Worm (Caenorhabditis elegans) whole organism, young adult: Measurements from ENCODE around the gene F41B5.12.
A peak's percentile ranks its signal among the peaks of the same experiment; 100 is the strongest.

ENCODE experiments used
- B0035.1 ChIP-seq: sonication (generic microtip); optimal IDR thresholded peaks from 2 replicates; lab custom pipeline; 2016; ENCODE audit warnings: missing genetic modification characterization, mild to moderate bottlenecking, missing compliant biosample characterization, missing genotype, missing genetic modification reagents
- C06A6.2 ChIP-seq: fragments of 200-800 bp; sonication (Bioruptor generic); conservative IDR thresholded peaks from 2 replicates; pipeline ENCODE4 v1.3.6; 2022; ENCODE audit warnings: missing genetic modification characterization, missing compliant biosample characterization
- F22D6.2 ChIP-seq: sonication (generic microtip); optimal IDR thresholded peaks from 2 replicates; lab custom pipeline; 2016; ENCODE audit warnings: mild to moderate bottlenecking, missing genetic modification characterization, missing compliant biosample characterization
- F23B12.7 ChIP-seq: sonication (generic microtip); optimal IDR thresholded peaks from 2 replicates; lab custom pipeline; 2017; ENCODE audit warnings: missing genetic modification characterization, mild to moderate bottlenecking, missing compliant biosample characterization, antibody characterized with exemption, moderate library complexity; ENCODE audit not compliant: insufficient read depth
- F37B4.10 ChIP-seq: fragments of 200-800 bp; sonication (Bioruptor generic); IDR thresholded peaks from 2 replicates; pipeline ENCODE4 v1.3.6; 2022; ENCODE audit warnings: missing genetic modification characterization, missing compliant biosample characterization
- F39B2.1 ChIP-seq: fragments of 200-800 bp; sonication (Bioruptor generic); IDR thresholded peaks from 2 replicates; pipeline ENCODE4 v1.3.6; 2022; ENCODE audit warnings: missing genetic modification reagents, missing genetic modification characterization, missing compliant biosample characterization
- F49E8.2 ChIP-seq: sonication (generic microtip); optimal IDR thresholded peaks from 3 replicates; lab custom pipeline; 2017; ENCODE audit warnings: missing genetic modification characterization, mild to moderate bottlenecking, missing compliant biosample characterization, antibody characterized with exemption, moderate library complexity; ENCODE audit not compliant: insufficient read depth
- K12H6.12 ChIP-seq: fragments of 200-800 bp; sonication (Bioruptor generic); optimal IDR thresholded peaks from 2 replicates; lab custom pipeline; 2018; ENCODE audit warnings: mild to moderate bottlenecking, missing genetic modification characterization, missing compliant biosample characterization
- Y53G8AR.9 ChIP-seq: fragments of 200-800 bp; sonication (Bioruptor generic); conservative IDR thresholded peaks from 2 replicates; pipeline ENCODE4 v1.3.6; 2022; ENCODE audit warnings: missing genetic modification reagents, missing genetic modification characterization, missing compliant biosample characterization
- Y79H2A.3 ChIP-seq: fragments of 200-800 bp; sonication (Bioruptor generic); conservative IDR thresholded peaks from 2 replicates; pipeline ENCODE4 v1.3.6; 2022; ENCODE audit warnings: missing genetic modification reagents, missing genetic modification characterization, missing compliant biosample characterization
- atf-7 ChIP-seq: sonication (generic microtip); optimal IDR thresholded peaks from 2 replicates; lab custom pipeline; 2017; ENCODE audit warnings: mild to moderate bottlenecking, missing genetic modification characterization, missing compliant biosample characterization
- attf-5 ChIP-seq: fragments of 200-800 bp; sonication (Bioruptor generic); optimal IDR thresholded peaks from 2 replicates; lab custom pipeline; 2018; ENCODE audit warnings: mild to moderate bottlenecking, missing genetic modification characterization, missing compliant biosample characterization
- bed-2 ChIP-seq: fragments of 200-800 bp; sonication (Bioruptor generic); IDR thresholded peaks from 2 replicates; pipeline ENCODE4 v1.3.6; 2022; ENCODE audit warnings: missing genetic modification reagents, missing genetic modification characterization, missing compliant biosample characterization
- ccch-3 ChIP-seq: fragments of 200-800 bp; sonication (Bioruptor generic); optimal IDR thresholded peaks from 2 replicates; lab custom pipeline; 2018; ENCODE audit warnings: mild to moderate bottlenecking, missing genetic modification characterization, missing compliant biosample characterization
- cebp-1 ChIP-seq, 2 experiments: fragments of 200-800 bp in 1 of 2; sonication (Bioruptor generic) in 1 of 2; sonication (generic microtip) in 1 of 2; IDR thresholded peaks in 1 of 2; optimal IDR thresholded peaks in 1 of 2; 2 replicates each; pipeline versions ENCODE4 v1.3.6 to Lab custom; 2017 to 2022; ENCODE audit warnings: missing compliant biosample characterization in 2 of 2, missing genetic modification characterization in 2 of 2, mild to moderate bottlenecking in 1 of 2, missing genetic modification reagents in 1 of 2, moderate library complexity in 1 of 2
- cebp-2 ChIP-seq: fragments of 200-800 bp; sonication (Bioruptor generic); IDR thresholded peaks from 2 replicates; pipeline ENCODE4 v1.3.6; 2022; ENCODE audit warnings: missing genetic modification characterization, missing compliant biosample characterization
- ceh-58 ChIP-seq: fragments of 200-800 bp; sonication (Bioruptor generic); IDR thresholded peaks from 2 replicates; pipeline ENCODE4 v1.3.6; 2022; ENCODE audit warnings: missing genetic modification characterization, missing compliant biosample characterization
- dpff-1 ChIP-seq: sonication (generic microtip); optimal IDR thresholded peaks from 2 replicates; lab custom pipeline; 2017; ENCODE audit warnings: mild to moderate bottlenecking, missing genetic modification characterization, missing compliant biosample characterization
- dpl-1 ChIP-seq: fragments of 150-350 bp; optimal IDR thresholded peaks from 2 replicates; lab custom pipeline; 2014; ENCODE audit warnings: missing biosample characterization, missing genetic modification reagents, missing genetic modification characterization
- gei-17 ChIP-seq: fragments of 200-800 bp; sonication (Bioruptor generic); optimal IDR thresholded peaks from 2 replicates; lab custom pipeline; 2018; ENCODE audit warnings: mild to moderate bottlenecking, missing genetic modification characterization, missing compliant biosample characterization
- hmg-1.2 ChIP-seq: fragments of 200-800 bp; sonication (Bioruptor generic); IDR thresholded peaks from 2 replicates; pipeline ENCODE4 v1.3.6; 2022; ENCODE audit warnings: missing genetic modification reagents, missing genetic modification characterization, missing compliant biosample characterization
- lsy-27 ChIP-seq: sonication (generic microtip); optimal IDR thresholded peaks from 2 replicates; lab custom pipeline; 2017; ENCODE audit warnings: missing genetic modification characterization, mild to moderate bottlenecking, missing compliant biosample characterization, antibody characterized with exemption, missing genotype, borderline replicate concordance; ENCODE audit not compliant: insufficient read depth
- madf-10 ChIP-seq: sonication (generic microtip); optimal IDR thresholded peaks from 2 replicates; lab custom pipeline; 2016; ENCODE audit warnings: mild to moderate bottlenecking, missing genetic modification characterization, missing compliant biosample characterization
- nfya-2 ChIP-seq: fragments of 200-800 bp; sonication (Bioruptor generic); IDR thresholded peaks from 2 replicates; pipeline ENCODE4 v1.3.6; 2022; ENCODE audit warnings: missing genetic modification reagents, missing genetic modification characterization, missing compliant biosample characterization
- nhr-120 ChIP-seq: fragments of 200-800 bp; sonication (Bioruptor generic); IDR thresholded peaks from 2 replicates; pipeline ENCODE4 v1.3.6; 2022; ENCODE audit warnings: missing genetic modification characterization, missing compliant biosample characterization
- nhr-80 ChIP-seq: sonication (generic microtip); optimal IDR thresholded peaks from 2 replicates; lab custom pipeline; 2016; ENCODE audit warnings: missing genetic modification characterization, missing compliant biosample characterization
- nhr-90 ChIP-seq: sonication (generic microtip); optimal IDR thresholded peaks from 2 replicates; lab custom pipeline; 2016; ENCODE audit warnings: missing genotype, mild to moderate bottlenecking, missing genetic modification characterization, missing compliant biosample characterization
- rcor-1 ChIP-seq: fragments of 200-800 bp; sonication (Bioruptor generic); IDR thresholded peaks from 2 replicates; pipeline ENCODE4 v1.3.6; 2022; ENCODE audit warnings: missing genetic modification reagents, missing genetic modification characterization, missing compliant biosample characterization
- repo-1 ChIP-seq: sonication (generic microtip); optimal IDR thresholded peaks from 2 replicates; lab custom pipeline; 2017; ENCODE audit warnings: mild to moderate bottlenecking, missing genetic modification characterization, missing compliant biosample characterization
- rpc-1 ChIP-seq, 2 experiments: fragments of 150-350 bp in 1 of 2; sonication (generic microtip) in 1 of 2; optimal IDR thresholded peaks; 2 replicates each; lab custom pipeline; 2014 to 2018; ENCODE audit warnings: missing biosample characterization in 1 of 2, missing genetic modification characterization in 1 of 2, missing genetic modification reagents in 1 of 2, missing genotype in 1 of 2
- tbx-9 ChIP-seq: sonication (generic microtip); optimal IDR thresholded peaks from 2 replicates; lab custom pipeline; 2016; ENCODE audit warnings: borderline replicate concordance, missing genetic modification characterization, inconsistent platforms, missing compliant biosample characterization
- tlf-1 ChIP-seq: fragments of 200-800 bp; sonication (Bioruptor generic); optimal IDR thresholded peaks from 2 replicates; lab custom pipeline; 2018; ENCODE audit warnings: mild to moderate bottlenecking, missing genetic modification characterization, missing compliant biosample characterization
- ztf-22 ChIP-seq: fragments of 200-800 bp; sonication (Bioruptor generic); optimal IDR thresholded peaks from 2 replicates; lab custom pipeline; 2018; ENCODE audit warnings: mild to moderate bottlenecking, missing genetic modification characterization, moderate library complexity, missing compliant biosample characterization
- ztf-26 ChIP-seq: sonication (generic microtip); optimal IDR thresholded peaks from 2 replicates; lab custom pipeline; 2017; ENCODE audit warnings: missing genetic modification characterization, missing compliant biosample characterization
- ztf-28 ChIP-seq: fragments of 200-800 bp; sonication (Bioruptor generic); IDR thresholded peaks from 2 replicates; pipeline ENCODE4 v1.3.6; 2022; ENCODE audit warnings: missing genetic modification reagents, missing genetic modification characterization, missing compliant biosample characterization
- ztf-3 ChIP-seq: fragments of 200-800 bp; sonication (Bioruptor generic); optimal IDR thresholded peaks from 2 replicates; lab custom pipeline; 2018; ENCODE audit warnings: mild to moderate bottlenecking, missing genetic modification characterization, missing compliant biosample characterization

The F41B5.12 gene

DNA sequence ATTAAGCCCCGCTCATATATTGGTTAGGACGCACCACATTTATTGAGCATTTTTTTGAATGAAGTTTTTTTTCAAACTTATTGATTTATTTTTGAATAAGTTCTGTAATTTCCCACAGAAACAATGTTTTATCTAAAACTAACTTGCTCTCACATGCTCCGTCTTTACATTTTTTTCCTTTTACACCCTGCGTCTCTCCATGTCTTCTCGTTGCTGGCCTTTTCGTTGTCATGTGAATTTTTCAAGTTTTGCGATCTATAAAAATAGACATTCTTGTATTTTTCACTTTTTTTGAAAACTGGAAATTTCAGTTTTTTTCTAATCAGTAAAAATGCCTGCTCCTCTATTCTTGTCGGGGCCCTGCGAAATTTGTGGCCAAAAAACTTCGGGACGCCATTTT is 29.8 kb upstream of the F41B5.12 start, which contains the start of gene nhr-134 (continued):
- TF ChIP-seq dpl-1 (GFP tag; lab: Kevin White, UChicago) (no peak), F37B4.10 (no peak), B0035.1 (tag; lab: Kevin White, UChicago) (no peak), madf-10 (no peak), tbx-9 (tag; lab: Kevin White, UChicago) (no peak), ztf-28 (GFP tag; lab: Robert Waterston, UW) (no peak), gei-17 (GFP tag; lab: Kevin White, UChicago) (no peak), C06A6.2 (GFP tag; lab: Robert Waterston, UW) (no peak), nhr-120 (no peak), bed-2 (GFP tag; lab: Robert Waterston, UW) (no peak), rpc-1 (optimal IDR thresholded peaks at IDR 0.05; lab: Kevin White, UChicago) (no peak), rpc-1 (tag; optimal IDR thresholded peaks at IDR 0.05; lab: Kevin White, UChicago) (no peak), tlf-1 (no peak)

DNA sequence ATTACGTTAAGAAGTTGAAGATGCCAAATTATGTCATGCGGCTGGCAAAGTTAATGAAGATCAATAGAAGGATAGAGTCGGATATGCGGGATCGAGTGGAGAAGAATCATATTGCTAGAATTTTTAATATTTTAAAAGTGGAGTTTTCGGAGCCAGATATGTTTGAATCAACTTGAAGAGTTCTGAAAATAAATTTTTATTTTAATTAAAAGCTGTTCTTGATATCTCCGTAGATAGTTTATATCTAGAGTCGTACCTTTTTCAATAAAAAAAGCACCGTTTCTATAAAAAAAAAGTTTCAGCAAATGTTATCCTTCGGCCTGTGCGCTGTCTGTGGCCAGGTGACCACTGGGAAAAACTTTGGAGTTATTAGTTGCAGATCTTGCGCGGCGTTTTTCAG is 27.6 kb upstream of the F41B5.12 start, which contains the start of gene nhr-96:
nhr-96 (plus strand) TSS at position 301 of the 400 bp plus-strand sequence.
- no peak for TF ChIP-seq nhr-90 (tag; lab: Kevin White, UChicago)
- no peak for TF ChIP-seq F39B2.1 (GFP tag; lab: Robert Waterston, UW)
- TF ChIP-seq ztf-26 (tag; lab: Kevin White, UChicago) = no peak
- TF ChIP-seq attf-5 (GFP tag; lab: Kevin White, UChicago) = no peak
- TF ChIP-seq atf-7 (tag; lab: Kevin White, UChicago) = no peak
- TF ChIP-seq Y53G8AR.9 (GFP tag; lab: Robert Waterston, UW) = no peak

DNA sequence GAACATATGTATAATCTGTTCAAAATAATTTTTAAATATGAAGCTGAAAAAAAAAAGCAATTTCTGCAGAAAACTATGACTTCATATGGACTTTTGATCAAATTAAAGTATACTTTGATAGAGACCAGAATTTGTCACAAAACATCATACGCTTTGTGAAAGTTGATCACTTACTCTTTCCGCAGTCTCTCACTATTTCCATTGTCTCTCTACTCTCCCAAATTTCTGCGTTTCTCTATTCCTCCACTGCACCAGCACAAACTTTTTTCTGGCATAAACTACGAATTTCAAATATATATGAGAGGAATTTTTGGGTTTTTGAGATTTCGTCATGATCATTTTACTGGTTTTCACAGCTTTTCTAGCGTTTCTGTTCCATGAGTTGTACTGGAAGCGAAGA is 24.9 kb upstream of the F41B5.12 start, which contains the start of gene cyp-33C4:
cyp-33C4 (plus strand) TSS at position 293 of the 400 bp plus-strand sequence.
- TF ChIP-seq F49E8.2 (tag; lab: Kevin White, UChicago) (no peak), cebp-1 (GFP tag; IDR thresholded peaks at IDR 0.05; lab: Robert Waterston, UW) (0 out of 2 replicates have a peak, but pooled peaks have one; percentile 27), cebp-1 (tag; optimal IDR thresholded peaks at IDR 0.05; lab: Kevin White, UChicago) (peak; percentile 55), ztf-3 (GFP tag; lab: Kevin White, UChicago) (no peak), Y79H2A.3 (GFP tag; lab: Robert Waterston, UW) (no peak), nhr-80 (peak; percentile 33), hmg-1.2 (peak; percentile 71; the same call in 1 of the 2 replicates), lsy-27 (tag; lab: Kevin White, UChicago) (no peak)

DNA sequence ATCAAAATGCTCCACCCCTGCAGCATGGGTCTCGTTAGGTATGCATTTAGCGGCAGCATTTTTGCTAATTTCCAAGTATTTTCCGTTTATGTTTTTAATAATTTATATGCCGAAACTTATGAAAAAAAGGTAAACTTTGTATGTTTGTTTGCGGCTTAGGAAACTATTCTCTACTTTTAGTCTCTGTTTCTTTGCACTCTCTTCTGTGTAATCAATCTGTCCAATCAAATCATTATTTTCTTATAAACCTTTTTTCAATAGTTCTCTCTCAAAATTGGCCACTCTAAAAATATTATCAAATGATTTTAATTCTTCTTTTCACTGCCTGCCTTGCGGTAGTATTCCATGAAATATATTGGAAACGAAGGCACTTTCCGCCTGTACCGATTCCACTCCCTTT is 22.7 kb upstream of the F41B5.12 start:
- TF ChIP-seq cebp-2 (GFP tag; lab: Robert Waterston, UW) (no peak), ccch-3 (GFP tag; lab: Kevin White, UChicago) (no peak), rcor-1 (GFP tag; lab: Robert Waterston, UW) (no peak), K12H6.12 (tag; lab: Kevin White, UChicago) (no peak), atf-7 (tag; lab: Kevin White, UChicago) (no peak), B0035.1 (tag; lab: Kevin White, UChicago) (no peak), F22D6.2 (tag; lab: Kevin White, UChicago) (no peak)

DNA sequence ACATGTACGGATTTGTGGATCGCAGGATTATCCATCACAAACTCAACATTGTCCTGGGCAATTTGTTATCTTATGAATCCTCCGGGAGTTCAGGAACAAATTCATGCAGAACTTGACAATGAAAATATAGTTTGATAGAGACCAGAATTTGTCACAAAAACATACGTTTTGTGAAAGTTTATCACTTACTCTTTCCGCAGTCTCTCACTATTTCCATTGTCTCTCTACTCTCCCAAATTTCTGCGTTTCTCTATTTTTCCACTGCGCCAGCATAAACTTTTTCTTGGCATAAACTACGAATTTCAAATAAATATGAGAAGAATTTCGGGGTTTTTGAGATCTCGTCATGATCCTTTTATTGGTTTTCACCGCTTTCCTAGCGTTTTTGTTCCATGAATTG is 18.1 kb upstream of the F41B5.12 start, which contains the start of gene cyp-33C3:
cyp-33C3 (plus strand) TSS at position 149 of the 400 bp plus-strand sequence.
- TF ChIP-seq F23B12.7 = no peak
- TF ChIP-seq repo-1 (tag; lab: Kevin White, UChicago) = no peak
- no peak for TF ChIP-seq ceh-58 (GFP tag; lab: Robert Waterston, UW)
- no peak for TF ChIP-seq gei-17 (GFP tag; lab: Kevin White, UChicago)
- peak; percentile 41; the same call in 1 of the 2 replicates for TF ChIP-seq hmg-1.2
- TF ChIP-seq ztf-22 (GFP tag; lab: Kevin White, UChicago) = no peak
- TF ChIP-seq nfya-2 (GFP tag; lab: Robert Waterston, UW) = no peak
- TF ChIP-seq dpff-1 (tag; lab: Kevin White, UChicago) = no peak
